Worm (Caenorhabditis elegans) whole organism, L4 larva: Measurements from ENCODE around the gene dmd-10.

ENCODE experiments used
- T20F7.1 ChIP-seq: fragments of 200-800 bp; sonication (Bioruptor generic); optimal IDR thresholded peaks from 2 replicates; lab custom pipeline; 2018; ENCODE audit warnings: mild to moderate bottlenecking, missing genetic modification characterization, missing compliant biosample characterization
- Y5F2A.4 ChIP-seq: fragments of 200-800 bp; sonication (Bioruptor generic); optimal IDR thresholded peaks from 2 replicates; lab custom pipeline; 2018; ENCODE audit warnings: mild to moderate bottlenecking, missing genetic modification characterization, missing compliant biosample characterization
- ZK337.2 ChIP-seq: fragments of 200-800 bp; sonication (Bioruptor generic); IDR thresholded peaks from 2 replicates; pipeline ENCODE4 v1.3.6; 2022; ENCODE audit warnings: missing genetic modification reagents, missing genetic modification characterization, missing compliant biosample characterization
- aly-2 ChIP-seq: sonication (generic microtip); optimal IDR thresholded peaks from 2 replicates; lab custom pipeline; 2018; ENCODE audit warnings: missing biosample characterization, missing genetic modification characterization
- ama-1 ChIP-seq: fragments of 150-350 bp; optimal IDR thresholded peaks from 2 replicates; lab custom pipeline; 2014; ENCODE audit warnings: inconsistent platforms, mixed read lengths
- attf-4 ChIP-seq: sonication (generic microtip); optimal IDR thresholded peaks from 3 replicates; lab custom pipeline; 2017; ENCODE audit warnings: missing biosample characterization, missing genetic modification characterization
- ceh-20 ChIP-seq: fragments of 200-800 bp; sonication (Bioruptor generic); IDR thresholded peaks from 2 replicates; pipeline ENCODE4 v1.3.6; 2022; ENCODE audit warnings: missing genetic modification reagents, missing genetic modification characterization, missing compliant biosample characterization
- ctbp-1 ChIP-seq: fragments of 200-800 bp; sonication (Bioruptor generic); IDR thresholded peaks from 2 replicates; pipeline ENCODE4 v1.3.6; 2022; ENCODE audit warnings: missing genetic modification reagents, missing genetic modification characterization, missing compliant biosample characterization
- daf-16 ChIP-seq, 3 experiments: sonication (generic microtip); optimal IDR thresholded peaks; 2 replicates each; lab custom pipeline; 2016 to 2017; ENCODE audit warnings: missing genetic modification characterization in 3 of 3, missing genetic modification reagents in 3 of 3, mild to moderate bottlenecking in 2 of 3, missing compliant biosample characterization in 2 of 3, missing biosample characterization in 1 of 3, moderate library complexity in 1 of 3
- daf-19 ChIP-seq: fragments of 200-800 bp; sonication (Bioruptor generic); conservative IDR thresholded peaks from 2 replicates; pipeline ENCODE4 v1.3.6; 2022; ENCODE audit warnings: missing genetic modification characterization, missing compliant biosample characterization
- dpl-1 ChIP-seq: fragments of 150-350 bp; optimal IDR thresholded peaks from 2 replicates; lab custom pipeline; 2014; ENCODE audit warnings: missing biosample characterization, missing genetic modification reagents, missing genetic modification characterization
- egl-27 ChIP-seq: sonication (generic microtip); optimal IDR thresholded peaks from 3 replicates; lab custom pipeline; 2017; ENCODE audit warnings: missing biosample characterization, missing genetic modification reagents, missing genetic modification characterization
- egl-43 ChIP-seq: fragments of 200-800 bp; sonication (Bioruptor generic); IDR thresholded peaks from 2 replicates; pipeline ENCODE4 v1.3.6; 2022; ENCODE audit warnings: missing genetic modification reagents, missing genetic modification characterization, missing compliant biosample characterization
- hlh-11 ChIP-seq: fragments of 200-800 bp; sonication (Bioruptor generic); optimal IDR thresholded peaks from 2 replicates; lab custom pipeline; 2018; ENCODE audit warnings: mild to moderate bottlenecking, missing genetic modification characterization, missing compliant biosample characterization
- jun-1 ChIP-seq: fragments of 150-350 bp; optimal IDR thresholded peaks from 2 replicates; lab custom pipeline; 2014; ENCODE audit warnings: missing biosample characterization, missing genetic modification reagents, missing genetic modification characterization
- lin-15B ChIP-seq: fragments of 150-350 bp; sonication (generic microtip); optimal IDR thresholded peaks from 3 replicates; lab custom pipeline; 2014; ENCODE audit warnings: missing biosample characterization, missing genetic modification characterization
- lin-39 ChIP-seq: fragments of 150-350 bp; optimal IDR thresholded peaks from 2 replicates; lab custom pipeline; 2014; ENCODE audit warnings: missing biosample characterization, missing genetic modification reagents, missing genetic modification characterization
- madf-5 ChIP-seq, 2 experiments: fragments of 200-800 bp; sonication (Bioruptor generic); IDR thresholded peaks; 2 replicates each; pipeline ENCODE4 v1.3.6; 2022; ENCODE audit warnings: missing compliant biosample characterization in 2 of 2, missing genetic modification characterization in 2 of 2
- madf-9 ChIP-seq: fragments of 200-800 bp; sonication (Bioruptor generic); conservative IDR thresholded peaks from 2 replicates; pipeline ENCODE4 v1.3.6; 2022; ENCODE audit warnings: missing genetic modification reagents, missing genetic modification characterization, missing compliant biosample characterization
- mes-2 ChIP-seq: sonication (generic microtip); optimal IDR thresholded peaks from 2 replicates; lab custom pipeline; 2016; ENCODE audit warnings: missing genotype, mild to moderate bottlenecking, missing genetic modification characterization, missing compliant biosample characterization; ENCODE audit not compliant: poor library complexity, severe bottlenecking
- mxl-2 ChIP-seq: fragments of 200-800 bp; sonication (Bioruptor generic); conservative IDR thresholded peaks from 2 replicates; pipeline ENCODE4 v1.3.6; 2022; ENCODE audit warnings: missing genetic modification reagents, missing genetic modification characterization, missing compliant biosample characterization
- nhr-10 ChIP-seq: fragments of 150-350 bp; optimal IDR thresholded peaks from 2 replicates; lab custom pipeline; 2014; ENCODE audit warnings: missing biosample characterization, missing genetic modification characterization
- nhr-11 ChIP-seq: fragments of 150-350 bp; optimal IDR thresholded peaks from 2 replicates; lab custom pipeline; 2014; ENCODE audit warnings: missing biosample characterization, missing genetic modification characterization
- nhr-111 ChIP-seq: fragments of 200-800 bp; sonication (Bioruptor generic); optimal IDR thresholded peaks from 2 replicates; lab custom pipeline; 2018; ENCODE audit warnings: mild to moderate bottlenecking, missing genetic modification characterization, missing compliant biosample characterization
- nhr-28 ChIP-seq: fragments of 150-350 bp; optimal IDR thresholded peaks from 2 replicates; lab custom pipeline; 2014; ENCODE audit warnings: missing biosample characterization, missing genetic modification characterization
- nhr-42 ChIP-seq: fragments of 200-800 bp; sonication (Bioruptor generic); IDR thresholded peaks from 2 replicates; pipeline ENCODE4 v1.3.6; 2022; ENCODE audit warnings: missing genetic modification characterization, missing compliant biosample characterization
- nhr-6 ChIP-seq: fragments of 150-350 bp; optimal IDR thresholded peaks from 2 replicates; lab custom pipeline; 2014; ENCODE audit warnings: missing biosample characterization, missing genetic modification characterization
- nhr-76 ChIP-seq: fragments of 150-350 bp; optimal IDR thresholded peaks from 2 replicates; lab custom pipeline; 2014; ENCODE audit warnings: missing biosample characterization, missing genetic modification characterization
- pha-4 ChIP-seq, 2 experiments: fragments of 150-350 bp in 1 of 2; fragments of 200-800 bp in 1 of 2; sonication (Bioruptor generic) in 1 of 2; IDR thresholded peaks in 1 of 2; optimal IDR thresholded peaks in 1 of 2; 2 replicates each; pipeline versions ENCODE4 v1.3.6 to Lab custom; 2014 to 2022; ENCODE audit warnings: missing genetic modification characterization in 2 of 2, missing genetic modification reagents in 2 of 2, missing biosample characterization in 1 of 2, missing compliant biosample characterization in 1 of 2
- php-3 ChIP-seq: fragments of 200-800 bp; sonication (Bioruptor generic); IDR thresholded peaks from 2 replicates; pipeline ENCODE4 v1.3.6; 2022; ENCODE audit warnings: missing genetic modification reagents, missing genetic modification characterization, missing compliant biosample characterization
- pqm-1 ChIP-seq: sonication (generic microtip); optimal IDR thresholded peaks from 2 replicates; lab custom pipeline; 2017; ENCODE audit warnings: missing biosample characterization, missing genetic modification characterization
- snpc-4 ChIP-seq: fragments of 150-350 bp; optimal IDR thresholded peaks from 2 replicates; lab custom pipeline; 2014; ENCODE audit warnings: missing biosample characterization, missing genetic modification characterization
- spr-1 ChIP-seq: sonication (generic microtip); optimal IDR thresholded peaks from 2 replicates; lab custom pipeline; 2016; ENCODE audit warnings: mild to moderate bottlenecking, missing genetic modification characterization, missing compliant biosample characterization
- tag-97 ChIP-seq: fragments of 200-800 bp; sonication (Bioruptor generic); IDR thresholded peaks from 2 replicates; pipeline ENCODE4 v1.3.6; 2022; ENCODE audit warnings: missing genetic modification characterization, missing compliant biosample characterization
- tra-1 ChIP-seq: fragments of 200-800 bp; sonication (Bioruptor generic); IDR thresholded peaks from 2 replicates; pipeline ENCODE4 v1.3.6; 2022; ENCODE audit warnings: missing genetic modification reagents, missing genetic modification characterization, missing compliant biosample characterization
- unc-62 ChIP-seq, 3 experiments: fragments of 150-350 bp in 1 of 3; sonication (generic microtip); optimal IDR thresholded peaks in 2 of 3; peaks in 1 of 3; 1 replicate in 1 of 3; 2 replicates in 2 of 3; lab custom pipeline; 2014 to 2017; ENCODE audit warnings: missing biosample characterization in 3 of 3, missing genetic modification characterization in 3 of 3, missing genetic modification reagents in 3 of 3, missing genotype in 1 of 3
- zag-1 ChIP-seq: fragments of 150-350 bp; optimal IDR thresholded peaks from 2 replicates; lab custom pipeline; 2014; ENCODE audit warnings: missing biosample characterization, missing genetic modification characterization
- zfp-3 ChIP-seq: fragments of 200-800 bp; sonication (Bioruptor generic); conservative IDR thresholded peaks from 2 replicates; pipeline ENCODE4 v1.3.6; 2022; ENCODE audit warnings: missing genetic modification reagents, missing genetic modification characterization, missing compliant biosample characterization
- zip-11 ChIP-seq: fragments of 200-800 bp; sonication (Bioruptor generic); IDR thresholded peaks from 2 replicates; pipeline ENCODE4 v1.3.6; 2022; ENCODE audit warnings: missing genetic modification characterization, missing compliant biosample characterization
- zip-2 ChIP-seq: fragments of 150-350 bp; optimal IDR thresholded peaks from 2 replicates; lab custom pipeline; 2014; ENCODE audit warnings: missing biosample characterization, missing genetic modification characterization
- ztf-7 ChIP-seq: fragments of 150-350 bp; optimal IDR thresholded peaks from 2 replicates; lab custom pipeline; 2014; ENCODE audit warnings: missing biosample characterization, missing genetic modification characterization

The dmd-10 gene

ce11 chrV:13236507-13236906, at the start of gene dmd-10:
TSS of gene dmd-10 (minus strand) at chrV:13236607.
- TF ChIP-seq unc-62 (GFP tag; optimal IDR thresholded peaks at IDR 0.05 in 1 of 2; lab: Kevin White, UChicago), result peak in 1 of 2 experiments; percentile 78
- no peak for TF ChIP-seq unc-62 (tag; optimal IDR thresholded peaks at IDR 0.05; lab: Kevin White, UChicago)
- no peak for TF ChIP-seq zag-1 (tag; lab: Kevin White, UChicago)

ce11 chrV:13285284-13285683, 48.9 kb upstream of the dmd-10 start:
- TF ChIP-seq zip-11 (GFP tag; lab: Robert Waterston, UW) (no peak), madf-9 (GFP tag; lab: Robert Waterston, UW) (no peak), egl-27 (tag; lab: Kevin White, UChicago) (no peak), zfp-3 (GFP tag; lab: Robert Waterston, UW) (no peak), ctbp-1 (GFP tag; lab: Robert Waterston, UW) (no peak), nhr-28 (peak; percentile 33), snpc-4 (tag; lab: Kevin White, UChicago) (no peak), pha-4 (GFP tag; IDR thresholded peaks at IDR 0.05; lab: Robert Waterston, UW) (no peak), pha-4 (tag; optimal IDR thresholded peaks at IDR 0.05; lab: Kevin White, UChicago) (no peak), aly-2 (tag; lab: Kevin White, UChicago) (no peak), tag-97 (GFP tag; lab: Robert Waterston, UW) (no peak), mxl-2 (no peak), nhr-11 (tag; lab: Kevin White, UChicago) (peak; percentile 27), tra-1 (GFP tag; lab: Robert Waterston, UW) (no peak), Y5F2A.4 (GFP tag; lab: Kevin White, UChicago) (no peak), madf-5 (GFP tag; IDR thresholded peaks at IDR 0.05; lab: Robert Waterston, UW) (no peak), egl-43 (GFP tag; lab: Robert Waterston, UW) (no peak), nhr-10 (tag; lab: Kevin White, UChicago) (no peak)

- TF ChIP-seq hlh-11 (tag; lab: Kevin White, UChicago) (no peak), pqm-1 (no peak), jun-1 (tag; lab: Kevin White, UChicago) (no peak), ceh-20 (GFP tag; lab: Robert Waterston, UW) (no peak)
These were observed 46.6 kb upstream of the dmd-10 start for ce11 chrV:13282958-13283357.

- TF ChIP-seq attf-4 (no peak), nhr-28 (peak; percentile 31)
These were observed 44.0 kb upstream of the dmd-10 start for ce11 chrV:13280382-13280781.

- no peak for TF ChIP-seq tra-1 (GFP tag; lab: Robert Waterston, UW)
- TF ChIP-seq, all 104 proteins: peak for 0
These were observed 39.6 kb upstream of the dmd-10 start, which contains the start of gene F32F2.4 for ce11 chrV:13275959-13276358. TSS of gene F32F2.4 (plus strand) at chrV:13276259.

- TF ChIP-seq T20F7.1 (GFP tag; lab: Kevin White, UChicago), result no peak
- TF ChIP-seq spr-1 (tag; lab: Kevin White, UChicago), result no peak
- no peak for TF ChIP-seq nhr-42
- no peak for TF ChIP-seq ama-1 (lab: Kevin White, UChicago)
- TF ChIP-seq zip-2 (tag; lab: Kevin White, UChicago), result no peak
- no peak for TF ChIP-seq ztf-7 (tag; lab: Kevin White, UChicago)
- TF ChIP-seq daf-19 (GFP tag; lab: Robert Waterston, UW), result no peak
- no peak for TF ChIP-seq nhr-111 (GFP tag; lab: Kevin White, UChicago)
- TF ChIP-seq zfp-3 (GFP tag; lab: Robert Waterston, UW), result no peak
- no peak for TF ChIP-seq mes-2 (tag; lab: Kevin White, UChicago)
- TF ChIP-seq madf-9 (GFP tag; lab: Robert Waterston, UW), result no peak
- no peak for TF ChIP-seq unc-62 (GFP tag; optimal IDR thresholded peaks at IDR 0.05 in 1 of 2; lab: Kevin White, UChicago)
- no peak for TF ChIP-seq unc-62 (tag; optimal IDR thresholded peaks at IDR 0.05; lab: Kevin White, UChicago)
- TF ChIP-seq nhr-10 (tag; lab: Kevin White, UChicago), result no peak
- TF ChIP-seq nhr-76 (tag; lab: Kevin White, UChicago), result no peak
- no peak for TF ChIP-seq nhr-6 (tag; lab: Kevin White, UChicago)
- peak; percentile 77 for TF ChIP-seq php-3
- TF ChIP-seq lin-15B, result no peak
- TF ChIP-seq ZK337.2 (GFP tag; lab: Robert Waterston, UW), result no peak
- TF ChIP-seq aly-2 (tag; lab: Kevin White, UChicago), result no peak
- no peak for TF ChIP-seq daf-16 (GFP tag; optimal IDR thresholded peaks at IDR 0.05; lab: Kevin White, UChicago)
- TF ChIP-seq daf-16 (tag; optimal IDR thresholded peaks at IDR 0.05; lab: Kevin White, UChicago), result peak; percentile 54
- no peak for TF ChIP-seq lin-39 (tag; lab: Kevin White, UChicago)
- no peak for TF ChIP-seq dpl-1 (GFP tag; lab: Kevin White, UChicago)
- TF ChIP-seq madf-5 (GFP tag; IDR thresholded peaks at IDR 0.05; lab: Robert Waterston, UW), result no peak
These were observed 38.2 kb upstream of the dmd-10 start for ce11 chrV:13274615-13275014.
